Fruit fly (Drosophila melanogaster) S2 (cell line): Measurements from ENCODE around the gene Nup153.

ENCODE experiments used
- CG8478 ChIP-seq: fragments of >200 bp; optimal IDR thresholded peaks from 2 replicates; lab custom pipeline; 2018
- CTCF ChIP-seq, 2 experiments: fragments of >200 bp; optimal IDR thresholded peaks; 2 replicates each; lab custom pipeline; 2018

Gene Nup153

DNA sequence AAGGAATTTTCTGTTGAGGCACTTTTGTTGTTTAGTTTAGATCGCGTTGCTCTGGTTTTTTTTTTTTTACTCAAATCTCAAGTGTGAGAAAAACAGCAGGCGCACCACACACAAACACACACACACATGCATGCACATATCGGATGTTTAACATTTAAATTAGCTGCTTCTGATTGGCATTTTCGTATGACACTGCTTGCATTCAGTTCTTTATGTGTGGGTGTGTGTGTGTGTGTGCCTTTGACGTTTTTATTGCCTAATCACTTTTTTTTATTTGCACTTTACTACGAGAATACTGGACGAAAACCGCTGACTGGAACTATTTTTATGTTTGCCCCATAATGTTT, 49.4 kb downstream of the Nup153 start:
- TF ChIP-seq CTCF (optimal IDR thresholded peaks at IDR 0.05; lab: Kevin White, UChicago) (no peak), CG8478 (no peak)

dm6 chrX:16650078-16651063, 51.3 kb downstream of the Nup153 start:
- TF ChIP-seq CTCF (optimal IDR thresholded peaks at IDR 0.05; lab: Kevin White, UChicago) = no peak
- no peak for TF ChIP-seq CG8478

dm6 chrX:16651098-16651497, 52.1 kb downstream of the Nup153 start, which contains the start of the genes CG32573 and CG42512:
TSS of gene CG32573 (plus strand) at chrX:16651376.
TSS of gene CG42512 (plus strand) at chrX:16651376.
- no peak for TF ChIP-seq CTCF (optimal IDR thresholded peaks at IDR 0.05; lab: Kevin White, UChicago)
- no peak for TF ChIP-seq CG8478

DNA sequence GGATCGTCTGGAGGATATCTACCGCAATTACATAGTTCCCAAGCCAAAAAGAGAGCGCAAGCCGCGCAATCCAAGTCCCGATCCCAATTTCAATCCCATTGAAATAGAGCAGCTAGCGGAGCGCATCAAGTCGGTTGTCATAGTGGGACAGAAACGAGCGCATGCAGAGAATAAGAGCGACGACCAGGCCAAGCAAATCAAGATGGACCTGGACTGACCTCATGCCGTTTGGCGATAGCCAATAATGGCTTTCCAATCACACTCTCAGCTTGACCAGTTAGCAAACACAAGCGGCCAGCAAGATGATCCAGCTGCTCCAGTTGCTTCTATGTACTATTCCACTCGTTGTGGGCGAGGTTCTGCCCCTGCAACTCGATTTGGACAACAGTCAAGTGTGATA, 52.6 kb downstream of the Nup153 start:
- TF ChIP-seq CTCF (optimal IDR thresholded peaks at IDR 0.05; lab: Kevin White, UChicago) (no peak), CG8478 (no peak)

dm6 chrX:16654931-16655409, 55.9 kb downstream of the Nup153 start, which contains the start of the genes Nemp and r:
TSS of gene Nemp (minus strand) at chrX:16655015.
TSS of gene r (plus strand) at chrX:16655359.
- TF ChIP-seq CTCF (optimal IDR thresholded peaks at IDR 0.05; lab: Kevin White, UChicago) (peak in 1 of 2 experiments; percentile 1), CG8478 (no peak)

dm6 chrX:16655724-16656235, 56.7 kb downstream of the Nup153 start:
- TF ChIP-seq CTCF (optimal IDR thresholded peaks at IDR 0.05; lab: Kevin White, UChicago) = no peak
- TF ChIP-seq CG8478 = no peak
